Fruit fly (Drosophila melanogaster): ENCODE measurements around the gene Jig.

dm6 chr3R:14558383-14558883, 2.3 kb upstream of the Jig start:
- TF ChIP-seq Myc (optimal IDR thresholded peaks at IDR 0.05) (no peak), h (optimal IDR thresholded peaks at IDR 0.05) (no peak), Sin3A (optimal IDR thresholded peaks at IDR 0.05) (no peak), psq (optimal IDR thresholded peaks at IDR 0.05) (no peak), insv (optimal IDR thresholded peaks at IDR 0.05) (no peak), ttk (optimal IDR thresholded peaks at IDR 0.05) (no peak)

Data from Kc167 (cell line).